Fruit fly (Drosophila melanogaster) whole organism, embryonic: ENCODE data around the gene CG6972.
A peak's percentile ranks its signal among the peaks of the same experiment; 100 is the strongest.

ENCODE experiments used
- Asciz ChIP-seq: fragments of 200-800 bp; sonication (Bioruptor generic); optimal IDR thresholded peaks from 2 replicates; lab custom pipeline; 2017; ENCODE audit warnings: missing biosample characterization, mild to moderate bottlenecking, missing genetic modification characterization, missing genetic modification reagents
- CG10209 ChIP-seq: fragments of 200-800 bp; sonication (Bioruptor generic); optimal IDR thresholded peaks from 3 replicates; lab custom pipeline; 2017; ENCODE audit warnings: missing biosample characterization, mild to moderate bottlenecking, missing genetic modification characterization, missing genetic modification reagents
- CG10543 ChIP-seq: fragments of 200-800 bp; sonication (Bioruptor generic); optimal IDR thresholded peaks from 3 replicates; lab custom pipeline; 2017; ENCODE audit warnings: missing biosample characterization, mild to moderate bottlenecking, missing genetic modification characterization, moderate library complexity
- CG10565 ChIP-seq: fragments of 200-800 bp; sonication (Bioruptor generic); optimal IDR thresholded peaks from 3 replicates; lab custom pipeline; 2016; ENCODE audit warnings: missing biosample characterization, mild to moderate bottlenecking, missing genetic modification characterization
- CG11093 ChIP-seq: fragments of 200-800 bp; sonication (Bioruptor generic); IDR thresholded peaks from 3 replicates; pipeline ENCODE4 v1.3.6; 2022; ENCODE audit warnings: missing biosample characterization, missing genetic modification characterization
- CG11504 ChIP-seq: fragments of 200-800 bp; sonication (Bioruptor generic); optimal IDR thresholded peaks from 3 replicates; lab custom pipeline; 2019; ENCODE audit warnings: missing biosample characterization, mild to moderate bottlenecking, missing genetic modification characterization, moderate library complexity
- CG12104 ChIP-seq: fragments of 200-800 bp; sonication (Bioruptor generic); optimal IDR thresholded peaks from 3 replicates; lab custom pipeline; 2016; ENCODE audit warnings: missing biosample characterization, missing genetic modification characterization
- CG14441 ChIP-seq: fragments of 200-800 bp; sonication (Bioruptor generic); IDR thresholded peaks from 2 replicates; pipeline ENCODE4 v1.3.6; 2022; ENCODE audit warnings: missing biosample characterization, missing genetic modification characterization
- CG17802 ChIP-seq: fragments of 200-800 bp; sonication (Bioruptor generic); optimal IDR thresholded peaks from 2 replicates; lab custom pipeline; 2018; ENCODE audit warnings: missing biosample characterization, mild to moderate bottlenecking, missing genetic modification characterization, moderate library complexity
- CG2116 ChIP-seq: fragments of 200-800 bp; sonication (Bioruptor generic); optimal IDR thresholded peaks from 3 replicates; lab custom pipeline; 2018; ENCODE audit warnings: missing biosample characterization, mild to moderate bottlenecking, missing genetic modification characterization
- CG30020 ChIP-seq: fragments of 200-800 bp; optimal IDR thresholded peaks from 2 replicates; lab custom pipeline; 2019; ENCODE audit warnings: missing biosample characterization, mild to moderate bottlenecking, missing genetic modification characterization, moderate library complexity
- CG31388 ChIP-seq: fragments of 200-800 bp; sonication (Bioruptor generic); optimal IDR thresholded peaks from 2 replicates; lab custom pipeline; 2016; ENCODE audit warnings: missing biosample characterization, missing genetic modification characterization
- CG5180 ChIP-seq: fragments of 200-800 bp; sonication (Bioruptor generic); optimal IDR thresholded peaks from 3 replicates; lab custom pipeline; 2017; ENCODE audit warnings: missing biosample characterization, missing genetic modification characterization, mild to moderate bottlenecking, moderate library complexity, missing genetic modification reagents
- CG6683 ChIP-seq: fragments of 200-800 bp; sonication (Bioruptor generic); optimal IDR thresholded peaks from 2 replicates; lab custom pipeline; 2017; ENCODE audit warnings: missing biosample characterization, mild to moderate bottlenecking, missing genetic modification characterization, missing genetic modification reagents
- CG7372 ChIP-seq: fragments of 200-800 bp; sonication (Bioruptor generic); IDR thresholded peaks from 2 replicates; pipeline ENCODE4 v1.3.6; 2022; ENCODE audit warnings: missing biosample characterization, missing genetic modification characterization
- CG7786 ChIP-seq: fragments of 200-800 bp; sonication (Bioruptor generic); optimal IDR thresholded peaks from 2 replicates; lab custom pipeline; 2016; ENCODE audit warnings: missing biosample characterization, missing genetic modification characterization
- CG8388 ChIP-seq: fragments of 200-800 bp; sonication (Bioruptor generic); optimal IDR thresholded peaks from 2 replicates; lab custom pipeline; 2019; ENCODE audit warnings: missing biosample characterization, mild to moderate bottlenecking, missing genetic modification characterization, moderate library complexity
- Dek ChIP-seq: fragments of 200-800 bp; sonication (Bioruptor generic); optimal IDR thresholded peaks from 3 replicates; lab custom pipeline; 2019; ENCODE audit warnings: missing biosample characterization, mild to moderate bottlenecking, missing genetic modification characterization, moderate library complexity
- Drgx ChIP-seq: fragments of 200-800 bp; sonication (Bioruptor generic); IDR thresholded peaks from 2 replicates; pipeline ENCODE4 v1.3.6; 2022; ENCODE audit warnings: missing biosample characterization, missing genetic modification characterization
- Fer1 ChIP-seq: fragments of 200-800 bp; sonication (Bioruptor generic); optimal IDR thresholded peaks from 2 replicates; lab custom pipeline; 2017; ENCODE audit warnings: missing biosample characterization, mild to moderate bottlenecking, missing genetic modification characterization
- HLH54F ChIP-seq: fragments of 200-800 bp; sonication (Bioruptor generic); optimal IDR thresholded peaks from 3 replicates; lab custom pipeline; 2016; ENCODE audit warnings: missing biosample characterization, missing genetic modification characterization
- Hmx ChIP-seq: fragments of 200-800 bp; sonication (Bioruptor generic); optimal IDR thresholded peaks from 2 replicates; lab custom pipeline; 2016; ENCODE audit warnings: missing biosample characterization, missing genetic modification characterization
- Meics ChIP-seq: fragments of 200-800 bp; sonication (Bioruptor generic); optimal IDR thresholded peaks from 2 replicates; lab custom pipeline; 2017; ENCODE audit warnings: missing biosample characterization, mild to moderate bottlenecking, missing genetic modification characterization
- Myb ChIP-seq: fragments of 200-800 bp; sonication (Bioruptor generic); optimal IDR thresholded peaks from 2 replicates; lab custom pipeline; 2016; ENCODE audit warnings: missing biosample characterization, missing genetic modification characterization
- Neu2 ChIP-seq: fragments of 200-800 bp; sonication (Bioruptor generic); optimal IDR thresholded peaks from 3 replicates; lab custom pipeline; 2016; ENCODE audit warnings: missing biosample characterization, missing genetic modification characterization, borderline replicate concordance
- Nf-YB ChIP-seq: fragments of 200-800 bp; sonication (Bioruptor generic); optimal IDR thresholded peaks from 3 replicates; lab custom pipeline; 2019; ENCODE audit warnings: missing biosample characterization, mild to moderate bottlenecking, missing genetic modification characterization, moderate library complexity
- NfI ChIP-seq: fragments of 200-800 bp; sonication (Bioruptor generic); optimal IDR thresholded peaks from 3 replicates; lab custom pipeline; 2018; ENCODE audit warnings: missing biosample characterization, mild to moderate bottlenecking, missing genetic modification characterization, moderate library complexity
- Stat92E ChIP-seq, 3 experiments: fragments of >200 bp in 2 of 3; fragments of 200-800 bp in 1 of 3; sonication (Bioruptor generic) in 1 of 3; optimal IDR thresholded peaks; 2 replicates each; lab custom pipeline; 2017 to 2019; ENCODE audit warnings: missing biosample characterization in 3 of 3, missing genetic modification characterization in 3 of 3, mild to moderate bottlenecking in 1 of 3, moderate library complexity in 1 of 3
- Trl ChIP-seq, 3 experiments: fragments of >200 bp in 2 of 3; fragments of 200-800 bp in 1 of 3; sonication (Bioruptor generic) in 1 of 3; optimal IDR thresholded peaks; 2 replicates in 1 of 3; 3 replicates in 2 of 3; lab custom pipeline; 2016 to 2017; ENCODE audit warnings: missing biosample characterization in 1 of 3, missing genetic modification characterization in 1 of 3
- ci ChIP-seq: fragments of 200-800 bp; sonication (Bioruptor generic); IDR thresholded peaks from 3 replicates; pipeline ENCODE4 v1.3.6; 2022; ENCODE audit warnings: missing biosample characterization, missing genetic modification characterization
- corto ChIP-seq: fragments of 200-800 bp; sonication (Bioruptor generic); optimal IDR thresholded peaks from 2 replicates; lab custom pipeline; 2016; ENCODE audit warnings: missing biosample characterization, mild to moderate bottlenecking, missing genetic modification characterization, moderate library complexity
- dati ChIP-seq: fragments of 200-800 bp; sonication (Bioruptor generic); IDR thresholded peaks from 2 replicates; pipeline ENCODE4 v1.3.6; 2022; ENCODE audit warnings: missing biosample characterization, missing genetic modification characterization
- dmrt11E ChIP-seq: fragments of 200-800 bp; sonication (Bioruptor generic); optimal IDR thresholded peaks from 3 replicates; lab custom pipeline; 2018; ENCODE audit warnings: missing biosample characterization, mild to moderate bottlenecking, missing genetic modification characterization, moderate library complexity
- dmrt99B ChIP-seq: fragments of 200-800 bp; sonication (Bioruptor generic); optimal IDR thresholded peaks from 2 replicates; lab custom pipeline; 2018; ENCODE audit warnings: missing biosample characterization, mild to moderate bottlenecking, missing genetic modification characterization, moderate library complexity
- gcm ChIP-seq: fragments of 200-800 bp; sonication (Bioruptor generic); optimal IDR thresholded peaks from 2 replicates; lab custom pipeline; 2019; ENCODE audit warnings: missing biosample characterization, mild to moderate bottlenecking, missing genetic modification characterization, moderate library complexity
- gt ChIP-seq: fragments of 200-800 bp; sonication (Bioruptor generic); IDR thresholded peaks from 2 replicates; pipeline ENCODE4 v1.3.6; 2022; ENCODE audit warnings: missing biosample characterization, missing genetic modification characterization
- jing ChIP-seq: fragments of 200-800 bp; sonication (Bioruptor generic); optimal IDR thresholded peaks from 2 replicates; lab custom pipeline; 2018; ENCODE audit warnings: missing biosample characterization, mild to moderate bottlenecking, missing genetic modification characterization
- pan ChIP-seq, 4 experiments: fragments of >200 bp in 3 of 4; fragments of 200-800 bp in 1 of 4; sonication (Bioruptor generic) in 1 of 4; optimal IDR thresholded peaks in 3 of 4; IDR thresholded peaks in 1 of 4; 2 replicates each; pipeline versions ENCODE4 v1.3.6 to Lab custom; 2017 to 2022; ENCODE audit warnings: missing biosample characterization in 2 of 4, missing genetic modification characterization in 2 of 4, mixed read lengths in 1 of 4
- phol ChIP-seq: fragments of 200-800 bp; sonication (Bioruptor generic); optimal IDR thresholded peaks from 3 replicates; lab custom pipeline; 2018; ENCODE audit warnings: missing biosample characterization, mild to moderate bottlenecking, missing genetic modification characterization, moderate library complexity
- pnt ChIP-seq: fragments of 200-800 bp; sonication (Bioruptor generic); optimal IDR thresholded peaks from 3 replicates; lab custom pipeline; 2016; ENCODE audit warnings: missing biosample characterization, missing genetic modification characterization
- sisA ChIP-seq: fragments of 200-800 bp; sonication (Bioruptor generic); IDR thresholded peaks from 2 replicates; pipeline ENCODE4 v1.3.6; 2022; ENCODE audit warnings: missing biosample characterization, missing genetic modification characterization
- stc ChIP-seq: fragments of 200-800 bp; sonication (Bioruptor generic); IDR thresholded peaks from 2 replicates; pipeline ENCODE4 v1.3.6; 2022; ENCODE audit warnings: missing biosample characterization, missing genetic modification characterization
- tna ChIP-seq: fragments of 200-800 bp; sonication (Bioruptor generic); IDR thresholded peaks from 2 replicates; pipeline ENCODE4 v1.3.6; 2022; ENCODE audit warnings: missing biosample characterization, missing genetic modification characterization; ENCODE audit not compliant: partially characterized antibody
- toy ChIP-seq: fragments of 200-800 bp; sonication (Bioruptor generic); IDR thresholded peaks from 2 replicates; pipeline ENCODE4 v1.3.6; 2022; ENCODE audit warnings: missing biosample characterization, missing genetic modification characterization
- tup ChIP-seq: fragments of 200-800 bp; sonication (Bioruptor generic); optimal IDR thresholded peaks from 2 replicates; lab custom pipeline; 2016; ENCODE audit warnings: missing biosample characterization, mild to moderate bottlenecking, missing genetic modification characterization, moderate library complexity
- vvl ChIP-seq: fragments of 200-800 bp; sonication (Bioruptor generic); IDR thresholded peaks from 2 replicates; pipeline ENCODE4 v1.3.6; 2022; ENCODE audit warnings: missing biosample characterization, missing genetic modification characterization
- zen ChIP-seq: fragments of 200-800 bp; sonication (Bioruptor generic); optimal IDR thresholded peaks from 3 replicates; lab custom pipeline; 2018; ENCODE audit warnings: missing biosample characterization, mild to moderate bottlenecking, missing genetic modification characterization, moderate library complexity
- zen2 ChIP-seq: fragments of 200-800 bp; sonication (Bioruptor generic); IDR thresholded peaks from 3 replicates; pipeline ENCODE4 v1.3.6; 2022; ENCODE audit warnings: missing biosample characterization, missing genetic modification characterization; ENCODE audit not compliant: partially characterized antibody

The CG6972 gene

dm6 chr3R:22750534-22750947, 48.7 kb downstream of the CG6972 start, which contains the start of the genes rumi, CG7029 and Usp12-46 (continued):
- TF ChIP-seq Drgx (GFP tag; lab: Robert Waterston, UW) (peak; percentile 75), CG7372 (GFP tag; lab: Robert Waterston, UW) (peak; percentile 82), pan (optimal IDR thresholded peaks at IDR 0.05; lab: Kevin White, UChicago) (no peak), pan (GFP tag; optimal IDR thresholded peaks at IDR 0.05 in 1 of 2, IDR thresholded peaks at IDR 0.05 in 1 of 2) (peak in 1 of 2 experiments; percentile 88), CG10209 (GFP tag; lab: Kevin White, UChicago) (peak; percentile 84), tup (GFP tag; lab: Kevin White, UChicago) (peak; percentile 38), tna (GFP tag; lab: Robert Waterston, UW) (no peak), dmrt11E (tag; lab: Kevin White, UChicago) (peak; percentile 87), Myb (GFP tag; lab: Kevin White, UChicago) (peak; percentile 80), stc (GFP tag; lab: Robert Waterston, UW) (peak; percentile 78), Dek (tag; lab: Kevin White, UChicago) (peak; percentile 82), Asciz (peak; percentile 44), Meics (GFP tag; lab: Kevin White, UChicago) (peak; percentile 75), CG7786 (GFP tag; lab: Kevin White, UChicago) (peak; percentile 92), Trl (optimal IDR thresholded peaks at IDR 0.05; lab: Kevin White, UChicago) (peak in 1 of 2 experiments; percentile 1), Trl (GFP tag; optimal IDR thresholded peaks at IDR 0.05; lab: Kevin White, UChicago) (peak; percentile 92), CG17802 (tag; lab: Kevin White, UChicago) (peak; percentile 61), dmrt99B (tag; lab: Kevin White, UChicago) (no peak), CG14441 (GFP tag; lab: Robert Waterston, UW) (peak; percentile 84), HLH54F (GFP tag; lab: Kevin White, UChicago) (peak; percentile 93), corto (GFP tag; lab: Kevin White, UChicago) (no peak), CG10565 (GFP tag; lab: Kevin White, UChicago) (peak; percentile 56), ci (peak; percentile 90), CG11093 (GFP tag; lab: Robert Waterston, UW) (peak; percentile 28; the same call in 1 of the 3 replicates), CG2116 (GFP tag; lab: Kevin White, UChicago) (peak; percentile 76), CG5180 (GFP tag; lab: Kevin White, UChicago) (no peak), Nf-YB (GFP tag; lab: Kevin White, UChicago) (peak; percentile 57), zen2 (GFP tag; lab: Robert Waterston, UW) (peak; percentile 49; the same call in 1 of the 3 replicates), jing (no peak), sisA (peak; percentile 85), phol (peak; percentile 90), CG8388 (GFP tag; lab: Kevin White, UChicago) (peak; percentile 86), Fer1 (GFP tag; lab: Kevin White, UChicago) (peak; percentile 75), toy (peak; percentile 63), zen (tag; lab: Kevin White, UChicago) (peak; percentile 89), CG12104 (GFP tag; lab: Kevin White, UChicago) (peak; percentile 20), NfI (GFP tag; lab: Kevin White, UChicago) (peak; percentile 81), gcm (GFP tag; lab: Kevin White, UChicago) (peak; percentile 74), vvl (GFP tag; lab: Robert Waterston, UW) (peak; percentile 94), Stat92E (GFP tag; optimal IDR thresholded peaks at IDR 0.05; lab: Kevin White, UChicago) (peak in 1 of 3 experiments; percentile 18), dati (GFP tag; lab: Robert Waterston, UW) (0 out of 2 replicates have a peak, but pooled peaks have one; percentile 39), pnt (GFP tag; lab: Kevin White, UChicago) (peak; percentile 80), CG11504 (peak; percentile 87), CG30020 (tag; lab: Kevin White, UChicago) (peak; percentile 65), Hmx (GFP tag; lab: Kevin White, UChicago) (peak; percentile 72), gt (peak; percentile 16; the same call in 1 of the 2 replicates), Neu2 (GFP tag; lab: Kevin White, UChicago) (peak; percentile 79), CG10543 (GFP tag; lab: Kevin White, UChicago) (peak; percentile 77), CG6683 (peak; percentile 43), CG31388 (GFP tag; lab: Kevin White, UChicago) (peak; percentile 52)
